Worm (Caenorhabditis elegans) whole organism, early embryonic: ENCODE results near the gene Y32H12A.8.

Source experiments
- B0310.2 ChIP-seq: sonication (generic microtip); optimal IDR thresholded peaks from 2 replicates; lab custom pipeline; 2016; ENCODE audit warnings: mild to moderate bottlenecking, missing genetic modification characterization, missing compliant biosample characterization
- F13C5.2 ChIP-seq: sonication (generic microtip); optimal IDR thresholded peaks from 2 replicates; lab custom pipeline; 2017; ENCODE audit warnings: mild to moderate bottlenecking, missing genetic modification characterization, inconsistent platforms, missing compliant biosample characterization
- aly-1 ChIP-seq: sonication (generic microtip); optimal IDR thresholded peaks from 2 replicates; lab custom pipeline; 2016; ENCODE audit warnings: missing genetic modification characterization, missing compliant biosample characterization
- ama-1 ChIP-seq: fragments of 150-350 bp; optimal IDR thresholded peaks from 2 replicates; lab custom pipeline; 2014
- ceh-13 ChIP-seq: fragments of 200-800 bp; sonication (Bioruptor generic); optimal IDR thresholded peaks from 2 replicates; lab custom pipeline; 2018; ENCODE audit warnings: mild to moderate bottlenecking, missing genetic modification characterization, missing compliant biosample characterization
- ceh-36 ChIP-seq: sonication (generic microtip); optimal IDR thresholded peaks from 2 replicates; lab custom pipeline; 2016; ENCODE audit warnings: missing genetic modification characterization, inconsistent platforms, missing compliant biosample characterization
- ets-7 ChIP-seq: sonication (generic microtip); optimal IDR thresholded peaks from 2 replicates; lab custom pipeline; 2016; ENCODE audit warnings: missing genotype, missing genetic modification characterization, missing compliant biosample characterization
- flt-1 ChIP-seq: fragments of 200-800 bp; sonication (Bioruptor generic); IDR thresholded peaks from 2 replicates; pipeline ENCODE4 v1.3.6; 2022; ENCODE audit warnings: missing genetic modification characterization, missing compliant biosample characterization
- hmbx-1 ChIP-seq: sonication (generic microtip); optimal IDR thresholded peaks from 2 replicates; lab custom pipeline; 2016; ENCODE audit warnings: mild to moderate bottlenecking, missing genetic modification characterization, missing compliant biosample characterization
- hmg-4 ChIP-seq: fragments of 200-800 bp; sonication (Bioruptor generic); optimal IDR thresholded peaks from 2 replicates; lab custom pipeline; 2018; ENCODE audit warnings: mild to moderate bottlenecking, missing genetic modification characterization, missing compliant biosample characterization
- hnd-1 ChIP-seq: sonication (generic microtip); optimal IDR thresholded peaks from 2 replicates; lab custom pipeline; 2016; ENCODE audit warnings: missing genetic modification characterization, missing compliant biosample characterization
- pes-1 ChIP-seq: fragments of 200-800 bp; sonication (Bioruptor generic); IDR thresholded peaks from 2 replicates; pipeline ENCODE4 v1.3.6; 2022; ENCODE audit warnings: missing genetic modification reagents, missing genetic modification characterization, missing compliant biosample characterization
- scrt-1 ChIP-seq: fragments of 200-800 bp; sonication (Bioruptor generic); IDR thresholded peaks from 2 replicates; pipeline ENCODE4 v1.3.6; 2022; ENCODE audit warnings: missing genetic modification characterization, missing compliant biosample characterization
- sea-1 ChIP-seq: fragments of 200-800 bp; sonication (Bioruptor generic); conservative IDR thresholded peaks from 2 replicates; pipeline ENCODE4 v1.3.6; 2022; ENCODE audit warnings: missing genetic modification characterization, missing compliant biosample characterization
- tbx-11 ChIP-seq: fragments of 200-800 bp; sonication (Bioruptor generic); IDR thresholded peaks from 2 replicates; pipeline ENCODE4 v1.3.6; 2022; ENCODE audit warnings: missing genetic modification characterization, missing compliant biosample characterization
- tbx-37 ChIP-seq: fragments of 200-800 bp; sonication (Bioruptor generic); conservative IDR thresholded peaks from 2 replicates; pipeline ENCODE4 v1.3.6; 2022; ENCODE audit warnings: missing genetic modification reagents, missing genetic modification characterization, missing compliant biosample characterization
- tra-4 ChIP-seq: sonication (generic microtip); optimal IDR thresholded peaks from 2 replicates; lab custom pipeline; 2017; ENCODE audit warnings: missing genetic modification characterization, missing compliant biosample characterization

Y32H12A.8 gene

DNA sequence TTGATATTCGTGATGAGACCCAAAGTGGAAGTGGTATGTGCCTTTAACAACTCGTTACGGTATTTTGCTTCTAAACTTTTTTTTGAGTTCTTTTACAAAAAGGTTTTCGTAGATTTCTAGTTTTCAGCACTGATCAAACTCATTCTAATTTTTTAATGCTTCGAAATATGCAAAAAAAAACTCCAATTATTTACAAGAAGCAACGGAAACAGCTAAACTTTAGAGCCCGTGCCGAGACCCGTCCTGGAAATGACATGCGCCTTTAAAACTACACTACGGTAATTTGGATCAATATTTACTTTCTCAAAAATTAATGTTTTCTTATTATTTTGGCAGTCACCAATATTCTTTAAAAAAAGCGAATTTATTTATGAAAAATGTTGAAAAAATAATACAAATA is 25.3 kb downstream of the Y32H12A.8 start:
- TF ChIP-seq scrt-1 (GFP tag; lab: Robert Waterston, UW) (no peak), ets-7 (tag; lab: Kevin White, UChicago) (no peak), tbx-37 (no peak)

ce11 chrIII:5379879-5380331 is 25.9 kb downstream of the Y32H12A.8 start, which contains the start of gene paqr-2:
Gene paqr-2, minus strand, starts transcription at chrIII:5379929.
- TF ChIP-seq flt-1 (GFP tag; lab: Robert Waterston, UW) = no peak
- no peak for TF ChIP-seq aly-1 (tag; lab: Kevin White, UChicago)
- peak; percentile 18 for TF ChIP-seq hmg-4 (GFP tag; lab: Kevin White, UChicago)

ce11 chrIII:5375001-5375532 is 30.8 kb downstream of the Y32H12A.8 start:
- TF ChIP-seq ets-7 (tag; lab: Kevin White, UChicago) = no peak
- TF ChIP-seq hmbx-1 (tag; lab: Kevin White, UChicago) = no peak
- no peak for TF ChIP-seq scrt-1 (GFP tag; lab: Robert Waterston, UW)
- TF ChIP-seq sea-1 (GFP tag; lab: Robert Waterston, UW) = no peak
- no peak for TF ChIP-seq tbx-11

ce11 chrIII:5373715-5374114 is 32.1 kb downstream of the Y32H12A.8 start:
- TF ChIP-seq tbx-37 (no peak), ama-1 (lab: Kevin White, UChicago) (no peak), scrt-1 (GFP tag; lab: Robert Waterston, UW) (no peak), aly-1 (tag; lab: Kevin White, UChicago) (no peak), pes-1 (no peak), ceh-36 (no peak), flt-1 (GFP tag; lab: Robert Waterston, UW) (no peak), F13C5.2 (tag; lab: Kevin White, UChicago) (no peak), sea-1 (GFP tag; lab: Robert Waterston, UW) (no peak), ets-7 (tag; lab: Kevin White, UChicago) (no peak), ceh-13 (no peak), hmbx-1 (tag; lab: Kevin White, UChicago) (no peak), hnd-1 (tag; lab: Kevin White, UChicago) (no peak), hmg-4 (GFP tag; lab: Kevin White, UChicago) (no peak), B0310.2 (tag; lab: Kevin White, UChicago) (no peak), tbx-11 (no peak), tra-4 (tag; lab: Kevin White, UChicago) (no peak)

- TF ChIP-seq hmg-4 (GFP tag; lab: Kevin White, UChicago) (peak; percentile 14), hmbx-1 (tag; lab: Kevin White, UChicago) (no peak)
Measured at ce11 chrIII:5372884-5373283, 33.0 kb downstream of the Y32H12A.8 start.

DNA sequence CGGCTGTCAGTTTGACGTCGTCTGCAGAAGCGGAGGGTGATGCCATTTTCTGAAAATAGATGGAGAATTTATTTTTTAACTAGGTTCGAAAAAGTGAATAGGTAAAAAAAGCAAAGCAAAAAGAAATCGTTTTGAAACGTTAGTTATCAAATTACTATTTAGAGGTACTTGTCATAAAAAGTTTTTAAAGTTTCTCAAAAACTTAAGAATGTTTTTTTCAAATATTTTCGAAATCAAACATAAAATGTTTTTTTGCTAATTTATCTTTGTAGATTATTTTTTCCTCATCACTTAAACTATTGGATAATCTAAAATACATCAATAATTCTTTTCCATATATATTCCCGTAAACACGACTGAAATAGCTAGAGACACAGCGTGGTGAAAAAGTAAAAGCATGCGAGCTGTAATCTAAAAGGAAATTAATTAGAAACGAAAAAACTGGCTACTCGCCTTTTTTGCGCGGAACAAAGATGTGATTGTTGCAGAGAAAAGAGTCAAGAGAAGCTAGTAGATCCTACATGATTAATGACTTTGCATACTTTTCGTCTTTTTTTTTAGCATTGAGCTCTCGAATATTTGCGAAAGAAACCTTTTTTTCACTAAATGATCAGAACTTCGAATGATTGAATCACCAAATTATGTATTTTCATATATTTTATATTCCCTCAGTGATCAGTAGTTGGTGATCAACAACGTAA is 34.5 kb downstream of the Y32H12A.8 start, which contains the start of gene szy-2:
szy-2 (minus strand) TSS at position 51 of the 701 bp plus-strand sequence.
- TF ChIP-seq hmbx-1 (tag; lab: Kevin White, UChicago) = no peak
- no peak for TF ChIP-seq pes-1

- TF ChIP-seq F13C5.2 (tag; lab: Kevin White, UChicago) = no peak
- no peak for TF ChIP-seq hmbx-1 (tag; lab: Kevin White, UChicago)
- TF ChIP-seq scrt-1 (GFP tag; lab: Robert Waterston, UW) = no peak
- no peak for TF ChIP-seq aly-1 (tag; lab: Kevin White, UChicago)
- TF ChIP-seq B0310.2 (tag; lab: Kevin White, UChicago) = no peak
- TF ChIP-seq ceh-36 = no peak
- no peak for TF ChIP-seq sea-1 (GFP tag; lab: Robert Waterston, UW)
- TF ChIP-seq hmg-4 (GFP tag; lab: Kevin White, UChicago) = no peak
- no peak for TF ChIP-seq hnd-1 (tag; lab: Kevin White, UChicago)
- no peak for TF ChIP-seq pes-1
- no peak for TF ChIP-seq ets-7 (tag; lab: Kevin White, UChicago)
- TF ChIP-seq tbx-11 = no peak
- TF ChIP-seq ama-1 (lab: Kevin White, UChicago) = no peak
- no peak for TF ChIP-seq tbx-37
Measured at ce11 chrIII:5367995-5368899, 37.6 kb downstream of the Y32H12A.8 start, which contains the start of gene dhs-9. Gene dhs-9, minus strand, starts transcription at chrIII:5368045.

DNA sequence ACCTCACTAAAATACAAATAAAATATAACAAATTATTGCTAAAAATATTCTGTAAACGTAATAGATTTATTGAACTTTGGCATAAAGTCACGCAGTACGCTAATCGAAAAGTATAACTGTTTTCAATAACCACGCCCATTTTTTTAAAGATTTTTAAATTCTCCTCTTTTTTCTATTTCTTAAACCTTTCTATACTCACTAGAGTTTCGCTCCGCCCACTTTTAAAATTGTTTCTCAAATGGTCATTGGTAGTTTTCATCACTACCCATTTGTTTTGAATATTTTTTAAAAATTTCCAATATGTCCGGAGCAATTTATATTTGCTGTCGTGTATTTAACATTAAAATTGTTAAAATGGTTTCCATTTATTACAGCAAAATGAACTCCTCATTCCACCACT is 43.9 kb downstream of the Y32H12A.8 start, which contains the start of gene Y32H12A.1:
Y32H12A.1 (plus strand) TSS at position 301 of the 400 bp plus-strand sequence.
- TF ChIP-seq hmbx-1 (tag; lab: Kevin White, UChicago) (no peak), aly-1 (tag; lab: Kevin White, UChicago) (no peak), ama-1 (lab: Kevin White, UChicago) (no peak), ceh-13 (no peak), tbx-37 (no peak), B0310.2 (tag; lab: Kevin White, UChicago) (no peak), sea-1 (GFP tag; lab: Robert Waterston, UW) (no peak), pes-1 (no peak), scrt-1 (GFP tag; lab: Robert Waterston, UW) (no peak), hmg-4 (GFP tag; lab: Kevin White, UChicago) (no peak), flt-1 (GFP tag; lab: Robert Waterston, UW) (no peak), tbx-11 (no peak), ets-7 (tag; lab: Kevin White, UChicago) (no peak), F13C5.2 (tag; lab: Kevin White, UChicago) (no peak), ceh-36 (no peak), hnd-1 (tag; lab: Kevin White, UChicago) (no peak)
